Fruit fly (Drosophila melanogaster): ENCODE results near the gene CG8031.

CG8031 gene

dm6 chr3R:12982982-12983633 is 28.0 kb downstream of the CG8031 start (continued):
- no peak for TF ChIP-seq CG8924 (tag; optimal IDR thresholded peaks at IDR 0.05)
- peak; percentile 8; the same call in 1 of the 2 replicates for TF ChIP-seq amos (GFP tag; IDR thresholded peaks at IDR 0.05; ENCODE audit: partially characterized antibody)
- TF ChIP-seq CG3407 (GFP tag; optimal IDR thresholded peaks at IDR 0.05) = no peak
- no peak for TF ChIP-seq da (GFP tag; optimal IDR thresholded peaks at IDR 0.05)
- TF ChIP-seq nom (GFP tag; optimal IDR thresholded peaks at IDR 0.05) = no peak
- TF ChIP-seq MTF-1 (GFP tag; optimal IDR thresholded peaks at IDR 0.05; ENCODE audit: borderline replicate concordance) = no peak
- TF ChIP-seq Side (GFP tag; optimal IDR thresholded peaks at IDR 0.05) = no peak
- TF ChIP-seq CG14667 (GFP tag; IDR thresholded peaks at IDR 0.05) = no peak
- TF ChIP-seq sna (GFP tag; IDR thresholded peaks at IDR 0.05; ENCODE audit: partially characterized antibody) = no peak
- no peak for TF ChIP-seq stc (GFP tag; IDR thresholded peaks at IDR 0.05)

- no peak for TF ChIP-seq repo (GFP tag; optimal IDR thresholded peaks at IDR 0.05)
- TF ChIP-seq caup (GFP tag; optimal IDR thresholded peaks at IDR 0.05; ENCODE audit: severe bottlenecking) = peak; percentile 78
- no peak for TF ChIP-seq CG17186 (GFP tag; optimal IDR thresholded peaks at IDR 0.05)
- TF ChIP-seq CG17385 (GFP tag; optimal IDR thresholded peaks at IDR 0.05) = peak; percentile 80
- no peak for TF ChIP-seq CG17802 (tag; optimal IDR thresholded peaks at IDR 0.05)
- peak; percentile 69 for TF ChIP-seq Xbp1 (GFP tag; optimal IDR thresholded peaks at IDR 0.05)
- no peak for TF ChIP-seq CG3163 (GFP tag; optimal IDR thresholded peaks at IDR 0.05)
- peak; percentile 32 for TF ChIP-seq grn (GFP tag; optimal IDR thresholded peaks at IDR 0.05)
- peak; percentile 70 for TF ChIP-seq Fer3 (tag; optimal IDR thresholded peaks at IDR 0.05)
- peak; percentile 53; the same call in 1 of the 3 replicates for TF ChIP-seq CG7357 (GFP tag; IDR thresholded peaks at IDR 0.05)
- peak; percentile 34 for TF ChIP-seq nmo (GFP tag; optimal IDR thresholded peaks at IDR 0.05)
- no peak for TF ChIP-seq btn (GFP tag; optimal IDR thresholded peaks at IDR 0.05)
- TF ChIP-seq Rx (GFP tag; IDR thresholded peaks at IDR 0.05) = peak; percentile 40; the same call in 1 of the 2 replicates
- peak; percentile 83 for TF ChIP-seq PHDP (tag; optimal IDR thresholded peaks at IDR 0.05)
- TF ChIP-seq CG13894 (tag; optimal IDR thresholded peaks at IDR 0.05) = peak; percentile 71
- TF ChIP-seq BEAF-32 (GFP tag; optimal IDR thresholded peaks at IDR 0.05) = no peak
- TF ChIP-seq CG6683 (GFP tag; optimal IDR thresholded peaks at IDR 0.05) = peak; percentile 6
- TF ChIP-seq CG15269 (tag; optimal IDR thresholded peaks at IDR 0.05) = peak; percentile 83
- no peak for TF ChIP-seq dati (GFP tag; IDR thresholded peaks at IDR 0.05)
- TF ChIP-seq CG12219 (GFP tag; optimal IDR thresholded peaks at IDR 0.05) = peak; percentile 56
- TF ChIP-seq CG4404 (GFP tag; IDR thresholded peaks at IDR 0.05) = no peak
- peak; percentile 50 for TF ChIP-seq Oaz (GFP tag; IDR thresholded peaks at IDR 0.05)
- TF ChIP-seq CG3847 (GFP tag; IDR thresholded peaks at IDR 0.05) = peak; percentile 63
- peak; percentile 58; the same call in 1 of the 2 replicates for TF ChIP-seq ranshi (GFP tag; IDR thresholded peaks at IDR 0.05)
- peak; percentile 23 to 67 for TF ChIP-seq bsh (GFP tag; optimal IDR thresholded peaks at IDR 0.05)
- TF ChIP-seq CG14014 (GFP tag; IDR thresholded peaks at IDR 0.05) = peak; percentile 58
- TF ChIP-seq CG9932 (GFP tag; IDR thresholded peaks at IDR 0.05) = peak; percentile 81
- TF ChIP-seq CG16815 (GFP tag; optimal IDR thresholded peaks at IDR 0.05) = peak; percentile 63
- peak; percentile 50 for TF ChIP-seq CG6254 (GFP tag; optimal IDR thresholded peaks at IDR 0.05)
- peak; percentile 95 for TF ChIP-seq cg (GFP tag; optimal IDR thresholded peaks at IDR 0.05)
- peak; percentile 67 for TF ChIP-seq Abd-B (GFP tag; optimal IDR thresholded peaks at IDR 0.05)
- no peak for TF ChIP-seq CG10321 (GFP tag; IDR thresholded peaks at IDR 0.05)
- TF ChIP-seq aop (GFP tag; IDR thresholded peaks at IDR 0.05) = no peak
- TF ChIP-seq dmrt11E (tag; optimal IDR thresholded peaks at IDR 0.05) = peak; percentile 53
- TF ChIP-seq yki (optimal IDR thresholded peaks at IDR 0.05) = no peak
- TF ChIP-seq CG15514 (GFP tag; optimal IDR thresholded peaks at IDR 0.05) = peak; percentile 59
Observed at dm6 chr3R:12982167-12982981, 28.7 kb downstream of the CG8031 start.
